Fruit fly (Drosophila melanogaster): ENCODE measurements around the gene OXA1L.

OXA1L gene

DNA sequence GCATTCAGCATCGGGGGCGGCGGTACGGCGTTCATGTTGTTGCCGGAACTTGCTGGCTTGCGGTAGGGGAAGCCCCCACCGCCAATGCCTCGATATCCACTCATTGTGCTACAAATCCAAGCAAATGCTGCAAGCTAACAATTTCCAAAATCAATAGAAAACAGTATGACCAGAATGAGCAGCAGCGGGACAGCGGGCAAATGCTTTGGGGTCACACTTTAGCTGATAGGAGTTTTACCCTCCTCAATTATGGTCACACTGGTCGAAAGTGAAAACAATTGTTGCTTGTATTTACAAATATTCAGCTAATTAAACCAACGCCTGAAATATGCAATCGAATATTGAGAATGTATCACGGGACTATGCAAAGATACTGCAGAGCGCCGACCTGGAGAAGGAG, 7.4 kb downstream of the OXA1L start, which contains the start of the genes CG6418 and Blos4 (continued):
- TF ChIP-seq Dref (GFP tag; IDR thresholded peaks at IDR 0.05) (peak; percentile 43), CG7271 (tag; optimal IDR thresholded peaks at IDR 0.05) (no peak), trem (tag; optimal IDR thresholded peaks at IDR 0.05) (peak; percentile 43), CG15011 (GFP tag; optimal IDR thresholded peaks at IDR 0.05) (no peak), maf-S (GFP tag; optimal IDR thresholded peaks at IDR 0.05) (no peak), CrebB (tag; optimal IDR thresholded peaks at IDR 0.05) (no peak), CG4617 (GFP tag; optimal IDR thresholded peaks at IDR 0.05; ENCODE audit: borderline replicate concordance) (peak; percentile 95), Dll (GFP tag; IDR thresholded peaks at IDR 0.05; ENCODE audit: partially characterized antibody) (peak; percentile 47; the same call in 1 of the 4 replicates), dysf (GFP tag; IDR thresholded peaks at IDR 0.05) (no peak), Mad (GFP tag; optimal IDR thresholded peaks at IDR 0.05) (no peak), CG9797 (GFP tag; optimal IDR thresholded peaks at IDR 0.05) (peak; percentile 84), vfl (GFP tag; optimal IDR thresholded peaks at IDR 0.05) (no peak), Eip74EF (GFP tag; optimal IDR thresholded peaks at IDR 0.05) (no peak), CG15269 (tag; optimal IDR thresholded peaks at IDR 0.05) (no peak), ftz-f1 (GFP tag; optimal IDR thresholded peaks at IDR 0.05) (no peak), CG8765 (GFP tag; IDR thresholded peaks at IDR 0.05) (no peak), Med (GFP tag) (peak; percentile 67), lmd (GFP tag; IDR thresholded peaks at IDR 0.05) (no peak), Max (GFP tag; optimal IDR thresholded peaks at IDR 0.05) (no peak), Hmx (GFP tag; optimal IDR thresholded peaks at IDR 0.05) (no peak), CG2202 (tag; optimal IDR thresholded peaks at IDR 0.05) (no peak), cwo (GFP tag; optimal IDR thresholded peaks at IDR 0.05) (no peak), chm (GFP tag; IDR thresholded peaks at IDR 0.05) (0 out of 2 replicates have a peak, but pooled peaks have one; percentile 21), gfzf (GFP tag; optimal IDR thresholded peaks at IDR 0.05) (peak; percentile 82), CG1024 (GFP tag; IDR thresholded peaks at IDR 0.05) (no peak), E2f1 (GFP tag; IDR thresholded peaks at IDR 0.05) (no peak), HmgZ (tag; optimal IDR thresholded peaks at IDR 0.05) (peak; percentile 46), kah (GFP tag; optimal IDR thresholded peaks at IDR 0.05) (no peak), fru (optimal IDR thresholded peaks at IDR 0.05) (no peak)

DNA sequence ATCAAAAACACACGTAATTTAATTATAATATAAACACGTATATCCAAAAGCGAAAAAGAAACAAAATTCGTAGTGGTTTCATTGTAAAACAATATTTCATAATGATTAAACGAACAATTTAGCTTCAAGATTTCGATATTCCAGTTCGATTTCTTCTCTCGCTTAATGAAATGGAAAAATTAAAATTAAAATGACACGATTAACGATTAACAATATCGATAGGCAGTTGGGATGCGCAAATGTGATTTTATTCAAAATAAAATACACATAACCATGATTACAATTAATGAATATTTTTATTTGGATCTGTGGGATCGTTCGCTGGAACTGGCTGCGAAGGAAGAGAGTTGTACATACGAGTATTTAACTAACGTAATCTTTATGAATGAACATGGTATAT, 10.2 kb downstream of the OXA1L start:
- TF ChIP-seq CG12659 (GFP tag; optimal IDR thresholded peaks at IDR 0.05) (no peak), vnd (GFP tag; IDR thresholded peaks at IDR 0.05; ENCODE audit: partially characterized antibody) (peak; percentile 36; the same call in 2 of the 3 replicates), CG16813 (GFP tag; IDR thresholded peaks at IDR 0.05; ENCODE audit: partially characterized antibody) (peak; percentile 55; the same call in 2 of the 3 replicates), BEAF-32 (GFP tag; optimal IDR thresholded peaks at IDR 0.05) (peak; percentile 27), fd102C (GFP tag; optimal IDR thresholded peaks at IDR 0.05) (no peak), Scr (GFP tag; IDR thresholded peaks at IDR 0.05; ENCODE audit: partially characterized antibody) (0 out of 2 replicates have a peak, but pooled peaks have one; percentile 13), CG34224 (GFP tag; IDR thresholded peaks at IDR 0.05; ENCODE audit: partially characterized antibody) (peak; percentile 58; the same call in 2 of the 3 replicates), Bgb (GFP tag; IDR thresholded peaks at IDR 0.05; ENCODE audit: partially characterized antibody) (0 out of 2 replicates have a peak, but pooled peaks have one; percentile 22), cwo (GFP tag; optimal IDR thresholded peaks at IDR 0.05) (no peak), amos (GFP tag; IDR thresholded peaks at IDR 0.05; ENCODE audit: partially characterized antibody) (peak; percentile 33; the same call in 1 of the 2 replicates), Dref (GFP tag; IDR thresholded peaks at IDR 0.05) (peak; percentile 27; the same call in 1 of the 2 replicates), CG13287 (GFP tag; IDR thresholded peaks at IDR 0.05; ENCODE audit: partially characterized antibody) (peak; percentile 46; the same call in 1 of the 2 replicates), tna (GFP tag; IDR thresholded peaks at IDR 0.05; ENCODE audit: partially characterized antibody) (peak; percentile 96), Dp (GFP tag; optimal IDR thresholded peaks at IDR 0.05) (peak; percentile 34), ato (GFP tag; IDR thresholded peaks at IDR 0.05; ENCODE audit: partially characterized antibody) (peak; percentile 24; the same call in 1 of the 2 replicates), hb (GFP tag; IDR thresholded peaks at IDR 0.05; ENCODE audit: partially characterized antibody) (no peak), hbn (GFP tag; IDR thresholded peaks at IDR 0.05; ENCODE audit: partially characterized antibody) (peak; percentile 21; the same call in 1 of the 2 replicates), stwl (tag; optimal IDR thresholded peaks at IDR 0.05) (peak; percentile 10), sna (GFP tag; IDR thresholded peaks at IDR 0.05; ENCODE audit: partially characterized antibody) (peak; percentile 44; the same call in 1 of the 2 replicates), Pdp1 (GFP tag; optimal IDR thresholded peaks at IDR 0.05) (peak in 1 of 2 experiments; percentile 19), CG30020 (tag; optimal IDR thresholded peaks at IDR 0.05) (no peak)
